Fruit fly (Drosophila melanogaster) whole organism, embryonic: Measurements from ENCODE around the gene CG14234.
A peak's percentile ranks its signal among the peaks of the same experiment; 100 is the strongest.

Source experiments
- Ada2b ChIP-seq: fragments of 200-800 bp; sonication (Bioruptor generic); IDR thresholded peaks from 2 replicates; pipeline ENCODE4 v1.3.6; 2022; ENCODE audit warnings: missing biosample characterization, missing genetic modification characterization
- Atf3 ChIP-seq: fragments of 200-800 bp; sonication (Bioruptor generic); optimal IDR thresholded peaks from 3 replicates; lab custom pipeline; 2016; ENCODE audit warnings: missing biosample characterization, missing genetic modification characterization
- Awh ChIP-seq: fragments of 200-800 bp; sonication (Bioruptor generic); IDR thresholded peaks from 2 replicates; pipeline ENCODE4, ENCODE4 v1.3.6; 2022; ENCODE audit warnings: missing biosample characterization, missing genetic modification characterization
- B-H1 ChIP-seq: fragments of 200-800 bp; sonication (Bioruptor generic); IDR thresholded peaks from 3 replicates; pipeline ENCODE4 v1.3.6; 2022; ENCODE audit warnings: missing biosample characterization, missing genetic modification characterization
- CG10267 ChIP-seq: fragments of 200-800 bp; sonication (Bioruptor generic); optimal IDR thresholded peaks from 2 replicates; lab custom pipeline; 2018; ENCODE audit warnings: missing biosample characterization, mild to moderate bottlenecking, missing genetic modification characterization, moderate library complexity
- CG10366 ChIP-seq: fragments of 200-800 bp; sonication (Bioruptor generic); IDR thresholded peaks from 2 replicates; pipeline ENCODE4 v1.3.6; 2022; ENCODE audit warnings: missing biosample characterization, missing genetic modification characterization
- CG13287 ChIP-seq: fragments of 200-800 bp; sonication (Bioruptor generic); IDR thresholded peaks from 2 replicates; pipeline ENCODE4 v1.3.6; 2022; ENCODE audit warnings: missing biosample characterization, missing genetic modification characterization; ENCODE audit not compliant: partially characterized antibody
- CG13775 ChIP-seq: fragments of 200-800 bp; sonication (Bioruptor generic); optimal IDR thresholded peaks from 3 replicates; lab custom pipeline; 2017; ENCODE audit warnings: missing biosample characterization, mild to moderate bottlenecking, missing genetic modification characterization
- CG14014 ChIP-seq: fragments of 200-800 bp; sonication (Bioruptor generic); IDR thresholded peaks from 2 replicates; pipeline ENCODE4 v1.3.6; 2022; ENCODE audit warnings: missing biosample characterization, missing genetic modification characterization
- CG14965 ChIP-seq: fragments of 200-800 bp; sonication (Bioruptor generic); optimal IDR thresholded peaks from 2 replicates; lab custom pipeline; 2016; ENCODE audit warnings: missing biosample characterization, missing genetic modification characterization, borderline replicate concordance
- CG15073 ChIP-seq: fragments of 200-800 bp; sonication (Bioruptor generic); optimal IDR thresholded peaks from 2 replicates; lab custom pipeline; 2016; ENCODE audit warnings: missing biosample characterization, missing genetic modification characterization
- CG32532 ChIP-seq: fragments of 200-800 bp; sonication (Bioruptor generic); IDR thresholded peaks from 2 replicates; pipeline ENCODE4 v1.3.6; 2022; ENCODE audit warnings: missing biosample characterization, missing genetic modification characterization
- CG32767 ChIP-seq: fragments of 200-800 bp; sonication (Bioruptor generic); IDR thresholded peaks from 2 replicates; pipeline ENCODE4 v1.3.6; 2022; ENCODE audit warnings: missing biosample characterization, missing genetic modification characterization
- CG32772 ChIP-seq: fragments of 200-800 bp; sonication (Bioruptor generic); IDR thresholded peaks from 2 replicates; pipeline ENCODE4 v1.3.6; 2022; ENCODE audit warnings: missing biosample characterization, missing genetic modification characterization
- CG34224 ChIP-seq: fragments of 200-800 bp; sonication (Bioruptor generic); IDR thresholded peaks from 3 replicates; pipeline ENCODE4 v1.3.6; 2022; ENCODE audit warnings: missing biosample characterization, missing genetic modification characterization; ENCODE audit not compliant: partially characterized antibody
- CG3847 ChIP-seq: fragments of 200-800 bp; sonication (Bioruptor generic); IDR thresholded peaks from 2 replicates; pipeline ENCODE4 v1.3.6; 2022; ENCODE audit warnings: missing biosample characterization, missing genetic modification characterization
- CG43689 ChIP-seq: fragments of 200-800 bp; sonication (Bioruptor generic); IDR thresholded peaks from 2 replicates; pipeline ENCODE4 v1.3.6; 2022; ENCODE audit warnings: missing biosample characterization, missing genetic modification characterization
- CG4820 ChIP-seq: fragments of 200-800 bp; sonication (Bioruptor generic); optimal IDR thresholded peaks from 3 replicates; lab custom pipeline; 2016; ENCODE audit warnings: missing biosample characterization, missing genetic modification characterization
- CG7745 ChIP-seq: fragments of 200-800 bp; sonication (Bioruptor generic); optimal IDR thresholded peaks from 2 replicates; lab custom pipeline; 2018; ENCODE audit warnings: missing biosample characterization, mild to moderate bottlenecking, missing genetic modification characterization, moderate library complexity
- Camta ChIP-seq: fragments of 200-800 bp; sonication (Bioruptor generic); optimal IDR thresholded peaks from 2 replicates; lab custom pipeline; 2016; ENCODE audit warnings: missing biosample characterization, missing genetic modification characterization
- CoRest ChIP-seq: fragments of 200-800 bp; sonication (Bioruptor generic); optimal IDR thresholded peaks from 3 replicates; lab custom pipeline; 2018; ENCODE audit warnings: missing biosample characterization, mild to moderate bottlenecking, missing genetic modification characterization, moderate library complexity
- Dfd ChIP-seq, 2 experiments: fragments of >200 bp; optimal IDR thresholded peaks; 2 replicates each; lab custom pipeline; 2017; ENCODE audit warnings: missing biosample characterization in 2 of 2, missing genetic modification characterization in 2 of 2
- ERR ChIP-seq: fragments of 200-800 bp; sonication (Bioruptor generic); optimal IDR thresholded peaks from 2 replicates; lab custom pipeline; 2016; ENCODE audit warnings: missing biosample characterization, missing genetic modification characterization
- HHEX ChIP-seq: fragments of 200-800 bp; sonication (Bioruptor generic); optimal IDR thresholded peaks from 3 replicates; lab custom pipeline; 2017; ENCODE audit warnings: missing biosample characterization, mild to moderate bottlenecking, missing genetic modification characterization, missing genetic modification reagents
- HLH3B ChIP-seq: fragments of 200-800 bp; sonication (Bioruptor generic); IDR thresholded peaks from 2 replicates; pipeline ENCODE4 v1.3.6; 2022; ENCODE audit warnings: missing biosample characterization, missing genetic modification characterization
- HmgD ChIP-seq: fragments of 200-800 bp; sonication (Bioruptor generic); optimal IDR thresholded peaks from 3 replicates; lab custom pipeline; 2016; ENCODE audit warnings: missing biosample characterization, missing genetic modification characterization
- Lhr ChIP-seq: fragments of 200-800 bp; sonication (Bioruptor generic); optimal IDR thresholded peaks from 3 replicates; lab custom pipeline; 2017; ENCODE audit warnings: mild to moderate bottlenecking, missing biosample characterization, missing genetic modification reagents, missing genetic modification characterization
- Med ChIP-seq: fragments of 200-800 bp; sonication (Bioruptor generic); peaks from one replicate; lab custom pipeline; 2016; ENCODE audit warnings: missing biosample characterization, missing genetic modification characterization, mild to moderate bottlenecking, inconsistent platforms, moderate library complexity
- Myb ChIP-seq: fragments of 200-800 bp; sonication (Bioruptor generic); optimal IDR thresholded peaks from 2 replicates; lab custom pipeline; 2016; ENCODE audit warnings: missing biosample characterization, missing genetic modification characterization
- Nf-YB ChIP-seq: fragments of 200-800 bp; sonication (Bioruptor generic); optimal IDR thresholded peaks from 3 replicates; lab custom pipeline; 2019; ENCODE audit warnings: missing biosample characterization, mild to moderate bottlenecking, missing genetic modification characterization, moderate library complexity
- Rfx ChIP-seq: fragments of 200-800 bp; sonication (Bioruptor generic); IDR thresholded peaks from 2 replicates; pipeline ENCODE4 v1.3.6; 2022; ENCODE audit warnings: missing biosample characterization, missing genetic modification characterization
- Rx ChIP-seq: fragments of 200-800 bp; sonication (Bioruptor generic); IDR thresholded peaks from 2 replicates; pipeline ENCODE4 v1.3.6; 2022; ENCODE audit warnings: missing biosample characterization, missing genetic modification characterization
- Scr ChIP-seq: fragments of 200-800 bp; sonication (Bioruptor generic); IDR thresholded peaks from 2 replicates; pipeline ENCODE4 v1.3.6; 2022; ENCODE audit warnings: missing biosample characterization, missing genetic modification characterization; ENCODE audit not compliant: partially characterized antibody
- ab ChIP-seq: fragments of 200-800 bp; sonication (Bioruptor generic); optimal IDR thresholded peaks from 2 replicates; lab custom pipeline; 2016; ENCODE audit warnings: missing biosample characterization, missing genetic modification characterization
- bbx ChIP-seq: fragments of 200-800 bp; sonication (Bioruptor generic); IDR thresholded peaks from 2 replicates; pipeline ENCODE4 v1.3.6; 2022; ENCODE audit warnings: missing biosample characterization, missing genetic modification characterization; ENCODE audit not compliant: partially characterized antibody
- cas ChIP-seq: fragments of 200-800 bp; sonication (Bioruptor generic); IDR thresholded peaks from 2 replicates; pipeline ENCODE4 v1.3.6; 2022; ENCODE audit warnings: missing biosample characterization, missing genetic modification characterization
- crc ChIP-seq: fragments of 200-800 bp; sonication (Bioruptor generic); optimal IDR thresholded peaks from 2 replicates; lab custom pipeline; 2016; ENCODE audit warnings: missing biosample characterization, missing genetic modification characterization
- dm ChIP-seq: fragments of 200-800 bp; sonication (Bioruptor generic); optimal IDR thresholded peaks from 3 replicates; lab custom pipeline; 2016; ENCODE audit warnings: missing biosample characterization, missing genetic modification characterization
- fd102C ChIP-seq: fragments of 200-800 bp; sonication (Bioruptor generic); optimal IDR thresholded peaks from 2 replicates; lab custom pipeline; 2018; ENCODE audit warnings: missing biosample characterization, mild to moderate bottlenecking, missing genetic modification characterization, moderate library complexity
- fu2 ChIP-seq: fragments of 200-800 bp; sonication (Bioruptor generic); optimal IDR thresholded peaks from 2 replicates; lab custom pipeline; 2016; ENCODE audit warnings: missing biosample characterization, missing genetic modification characterization
- jigr1 ChIP-seq: fragments of 200-800 bp; sonication (Bioruptor generic); IDR thresholded peaks from 3 replicates; pipeline ENCODE4 v1.3.6; 2022; ENCODE audit warnings: missing biosample characterization, missing genetic modification characterization
- kni ChIP-seq: fragments of 200-800 bp; sonication (Bioruptor generic); optimal IDR thresholded peaks from 3 replicates; lab custom pipeline; 2017; ENCODE audit warnings: mild to moderate bottlenecking, missing biosample characterization, missing genetic modification reagents, missing genetic modification characterization
- knrl ChIP-seq: fragments of 200-800 bp; sonication (Bioruptor generic); IDR thresholded peaks from 3 replicates; pipeline ENCODE4 v1.3.6; 2022; ENCODE audit warnings: missing biosample characterization, missing genetic modification characterization; ENCODE audit not compliant: partially characterized antibody
- lmd ChIP-seq: fragments of 200-800 bp; sonication (Bioruptor generic); IDR thresholded peaks from 2 replicates; pipeline ENCODE4 v1.3.6; 2022; ENCODE audit warnings: missing biosample characterization, missing genetic modification characterization
- maf-S ChIP-seq: fragments of 200-800 bp; sonication (Bioruptor generic); optimal IDR thresholded peaks from 2 replicates; lab custom pipeline; 2016; ENCODE audit warnings: missing biosample characterization, missing genetic modification characterization
- slbo ChIP-seq: fragments of 200-800 bp; sonication (Bioruptor generic); IDR thresholded peaks from 2 replicates; pipeline ENCODE4 v1.3.6; 2022; ENCODE audit warnings: missing biosample characterization, missing genetic modification characterization
- sob ChIP-seq: fragments of 200-800 bp; sonication (Bioruptor generic); IDR thresholded peaks from 2 replicates; pipeline ENCODE4 v1.3.6; 2022; ENCODE audit warnings: missing biosample characterization, missing genetic modification characterization
- twi ChIP-seq: fragments of 200-800 bp; optimal IDR thresholded peaks from 2 replicates; lab custom pipeline; 2019; ENCODE audit warnings: missing biosample characterization, mild to moderate bottlenecking, missing genetic modification characterization, moderate library complexity
- zf30C ChIP-seq: fragments of 200-800 bp; sonication (Bioruptor generic); optimal IDR thresholded peaks from 3 replicates; lab custom pipeline; 2018; ENCODE audit warnings: missing biosample characterization, mild to moderate bottlenecking, missing genetic modification characterization

The CG14234 gene

dm6 chrX:19692951-19693698 is 42.2 kb upstream of the CG14234 start, which contains the start of gene Mer (continued):
- TF ChIP-seq maf-S (GFP tag; lab: Kevin White, UChicago) (peak; percentile 81), Dfd (GFP tag; optimal IDR thresholded peaks at IDR 0.05; lab: Kevin White, UChicago) (no peak), CG14965 (GFP tag; lab: Kevin White, UChicago) (peak; percentile 29), zf30C (no peak), sob (GFP tag; lab: Robert Waterston, UW) (peak; percentile 86), CG3847 (GFP tag; lab: Robert Waterston, UW) (peak; percentile 75), lmd (GFP tag; lab: Robert Waterston, UW) (peak; percentile 85), HLH3B (GFP tag; lab: Robert Waterston, UW) (peak; percentile 83), Ada2b (peak; percentile 85), Rx (GFP tag; lab: Robert Waterston, UW) (peak; percentile 63), CG32767 (GFP tag; lab: Robert Waterston, UW) (peak; percentile 90), Lhr (GFP tag; lab: Kevin White, UChicago) (peak; percentile 53), dm (GFP tag; lab: Kevin White, UChicago) (peak; percentile 59), CG10267 (peak; percentile 71), Myb (GFP tag; lab: Kevin White, UChicago) (peak; percentile 71), jigr1 (GFP tag; lab: Robert Waterston, UW) (0 out of 3 replicates have a peak, but pooled peaks have one; percentile 37), Scr (GFP tag; lab: Robert Waterston, UW) (no peak), CG13775 (GFP tag; lab: Kevin White, UChicago) (peak; percentile 86), bbx (GFP tag; lab: Robert Waterston, UW) (no peak), CG34224 (GFP tag; lab: Robert Waterston, UW) (no peak), B-H1 (GFP tag; lab: Robert Waterston, UW) (peak; percentile 49; the same call in 2 of the 3 replicates), CG32532 (GFP tag; lab: Robert Waterston, UW) (peak; percentile 89), Med (peak; percentile 99), CG13287 (GFP tag; lab: Robert Waterston, UW) (peak; percentile 53; the same call in 1 of the 2 replicates), Camta (GFP tag; lab: Kevin White, UChicago) (peak; percentile 81), CG14014 (GFP tag; lab: Robert Waterston, UW) (peak; percentile 76), kni (GFP tag; lab: Kevin White, UChicago) (peak; percentile 1), CG15073 (no peak), CG43689 (0 out of 2 replicates have a peak, but pooled peaks have one; percentile 31), fd102C (peak; percentile 10), ab (GFP tag; lab: Kevin White, UChicago) (peak; percentile 57), cas (GFP tag; lab: Robert Waterston, UW) (peak; percentile 82), HHEX (GFP tag; lab: Kevin White, UChicago) (peak; percentile 83), crc (GFP tag; lab: Kevin White, UChicago) (peak; percentile 82), CG10366 (GFP tag; lab: Robert Waterston, UW) (peak; percentile 73), ERR (GFP tag; lab: Kevin White, UChicago) (peak; percentile 79), Atf3 (GFP tag; lab: Kevin White, UChicago) (peak; percentile 66), CG4820 (peak; percentile 99), knrl (GFP tag; lab: Robert Waterston, UW) (no peak), Rfx (GFP tag; lab: Robert Waterston, UW) (peak; percentile 92), CoRest (tag; lab: Kevin White, UChicago) (peak; percentile 81), HmgD (GFP tag; lab: Kevin White, UChicago) (peak; percentile 82), Nf-YB (GFP tag; lab: Kevin White, UChicago) (peak; percentile 68), CG7745 (no peak), slbo (peak; percentile 87), twi (tag; lab: Kevin White, UChicago) (peak; percentile 62), fu2 (GFP tag; lab: Kevin White, UChicago) (peak; percentile 78), Awh (GFP tag; lab: Robert Waterston, UW) (peak; percentile 79), CG32772 (GFP tag; lab: Robert Waterston, UW) (peak; percentile 68)
